Fruit fly (Drosophila melanogaster): ENCODE results near the gene Task7.

Gene Task7

dm6 chr3R:9399951-9400392 is 12.1 kb downstream of the Task7 start, which contains the start of gene CG34117:
TSS of gene CG34117 (minus strand) at chr3R:9400053.
- peak; percentile 47 for TF ChIP-seq br (GFP tag; optimal IDR thresholded peaks at IDR 0.05)
- no peak for TF ChIP-seq Myc (optimal IDR thresholded peaks at IDR 0.05)
- no peak for TF ChIP-seq lola (GFP tag; optimal IDR thresholded peaks at IDR 0.05)
- peak; percentile 72 for TF ChIP-seq psq (GFP tag; optimal IDR thresholded peaks at IDR 0.05)
- peak; percentile 70 for TF ChIP-seq Jra (GFP tag; optimal IDR thresholded peaks at IDR 0.05)
- TF ChIP-seq N (GFP tag; optimal IDR thresholded peaks at IDR 0.05) = no peak
- peak; percentile 69 for TF ChIP-seq fru (GFP tag; optimal IDR thresholded peaks at IDR 0.05)
- peak; percentile 73 for TF ChIP-seq sv (GFP tag; optimal IDR thresholded peaks at IDR 0.05)
- TF ChIP-seq h (GFP tag; optimal IDR thresholded peaks at IDR 0.05) = peak; percentile 81
- peak; percentile 11 for TF ChIP-seq jim (GFP tag; optimal IDR thresholded peaks at IDR 0.05)
- TF ChIP-seq dsf (GFP tag; optimal IDR thresholded peaks at IDR 0.05; ENCODE audit: borderline replicate concordance) = peak; percentile 57
- peak; percentile 75 for TF ChIP-seq ey (GFP tag; optimal IDR thresholded peaks at IDR 0.05)
- peak; percentile 78 for TF ChIP-seq OdsH (GFP tag; optimal IDR thresholded peaks at IDR 0.05)
- peak; percentile 75 for TF ChIP-seq Sp1 (GFP tag; optimal IDR thresholded peaks at IDR 0.05)
- TF ChIP-seq Hr78 (GFP tag; optimal IDR thresholded peaks at IDR 0.05) = no peak
- peak; percentile 87 for TF ChIP-seq rgr (GFP tag; optimal IDR thresholded peaks at IDR 0.05)
- TF ChIP-seq CG9705 (GFP tag; optimal IDR thresholded peaks at IDR 0.05) = peak; percentile 55
- TF ChIP-seq Abd-B (GFP tag; optimal IDR thresholded peaks at IDR 0.05) = no peak
- TF ChIP-seq Hr83 (GFP tag; optimal IDR thresholded peaks at IDR 0.05; ENCODE audit: poor library complexity, severe bottlenecking) = peak; percentile 75
- TF ChIP-seq sage (GFP tag; optimal IDR thresholded peaks at IDR 0.05) = peak; percentile 65
- TF ChIP-seq Rel (GFP tag; optimal IDR thresholded peaks at IDR 0.05) = no peak
- peak; percentile 68 for TF ChIP-seq Rel (tag; optimal IDR thresholded peaks at IDR 0.05)
- peak; percentile 86 for TF ChIP-seq Hnf4 (GFP tag; optimal IDR thresholded peaks at IDR 0.05)
- peak; percentile 45 for TF ChIP-seq dmrt93B (GFP tag; optimal IDR thresholded peaks at IDR 0.05)
- TF ChIP-seq Vsx2 (GFP tag; optimal IDR thresholded peaks at IDR 0.05; ENCODE audit: partially characterized antibody) = no peak
- TF ChIP-seq woc (GFP tag; optimal IDR thresholded peaks at IDR 0.05) = peak; percentile 76
- peak; percentile 76 for TF ChIP-seq HLH106 (tag; optimal IDR thresholded peaks at IDR 0.05)
- peak in 1 of 2 experiments; percentile 89 for TF ChIP-seq foxo (GFP tag; optimal IDR thresholded peaks at IDR 0.05)

- no peak for TF ChIP-seq foxo (GFP tag; optimal IDR thresholded peaks at IDR 0.05)
- no peak for TF ChIP-seq rgr (GFP tag; optimal IDR thresholded peaks at IDR 0.05)
- TF ChIP-seq br (GFP tag; optimal IDR thresholded peaks at IDR 0.05) = no peak
- TF ChIP-seq HLH106 (tag; optimal IDR thresholded peaks at IDR 0.05) = no peak
- TF ChIP-seq CrebA (GFP tag; optimal IDR thresholded peaks at IDR 0.05; ENCODE audit: borderline replicate concordance) = no peak
- no peak for TF ChIP-seq dmrt93B (GFP tag; optimal IDR thresholded peaks at IDR 0.05)
- no peak for TF ChIP-seq CG32264 (GFP tag; optimal IDR thresholded peaks at IDR 0.05)
- no peak for TF ChIP-seq ey (GFP tag; optimal IDR thresholded peaks at IDR 0.05)
These were observed 13.0 kb downstream of the Task7 start for dm6 chr3R:9399074-9399473.

dm6 chr3R:9397890-9398289 is 14.2 kb downstream of the Task7 start, which contains the start of gene Or85f:
TSS of gene Or85f (plus strand) at chr3R:9398190.
- TF ChIP-seq usp (GFP tag; optimal IDR thresholded peaks at IDR 0.05) (no peak), dl (GFP tag; optimal IDR thresholded peaks at IDR 0.05; ENCODE audit: insufficient read depth in 1 of 2, partially characterized antibody in 2 of 2) (no peak), HLH106 (tag; optimal IDR thresholded peaks at IDR 0.05) (no peak), ey (GFP tag; optimal IDR thresholded peaks at IDR 0.05) (no peak), sv (GFP tag; optimal IDR thresholded peaks at IDR 0.05) (no peak), jim (GFP tag; optimal IDR thresholded peaks at IDR 0.05) (no peak), Vsx2 (GFP tag; optimal IDR thresholded peaks at IDR 0.05; ENCODE audit: partially characterized antibody) (no peak), fru (GFP tag; optimal IDR thresholded peaks at IDR 0.05) (no peak), dmrt93B (GFP tag; optimal IDR thresholded peaks at IDR 0.05) (no peak), Rel (GFP tag; optimal IDR thresholded peaks at IDR 0.05) (no peak), Rel (tag; optimal IDR thresholded peaks at IDR 0.05) (no peak), h (GFP tag; optimal IDR thresholded peaks at IDR 0.05) (no peak), sage (GFP tag; optimal IDR thresholded peaks at IDR 0.05) (no peak), Hr83 (GFP tag; optimal IDR thresholded peaks at IDR 0.05; ENCODE audit: poor library complexity, severe bottlenecking) (no peak), woc (GFP tag; optimal IDR thresholded peaks at IDR 0.05) (no peak), br (GFP tag; optimal IDR thresholded peaks at IDR 0.05) (no peak), Mio (GFP tag; optimal IDR thresholded peaks at IDR 0.05) (no peak), psq (GFP tag; optimal IDR thresholded peaks at IDR 0.05) (no peak), Dfd (GFP tag; optimal IDR thresholded peaks at IDR 0.05) (no peak), GATAd (GFP tag; optimal IDR thresholded peaks at IDR 0.05) (no peak), tai (GFP tag; optimal IDR thresholded peaks at IDR 0.05) (no peak)
